Fruit fly (Drosophila melanogaster) whole organism, prepupa: ENCODE results near the gene bark.

Experiments
- Blimp-1 ChIP-seq: fragments of 200-800 bp; sonication (Bioruptor generic); optimal IDR thresholded peaks from 3 replicates; lab custom pipeline; 2017; ENCODE audit warnings: missing biosample characterization, missing genetic modification characterization, mild to moderate bottlenecking, moderate library complexity, missing genetic modification reagents
- CG16779 ChIP-seq: fragments of 200-800 bp; sonication (Bioruptor generic); optimal IDR thresholded peaks from 3 replicates; lab custom pipeline; 2017; ENCODE audit warnings: missing biosample characterization, mild to moderate bottlenecking, missing genetic modification characterization
- CG6808 ChIP-seq: fragments of 200-800 bp; sonication (Bioruptor generic); optimal IDR thresholded peaks from 3 replicates; lab custom pipeline; 2017; ENCODE audit warnings: missing biosample characterization, missing genetic modification characterization, mild to moderate bottlenecking, moderate library complexity, missing genetic modification reagents
- CG8632 ChIP-seq: fragments of 200-800 bp; sonication (Bioruptor generic); optimal IDR thresholded peaks from 3 replicates; lab custom pipeline; 2016; ENCODE audit warnings: missing biosample characterization, missing genetic modification characterization
- Sox102F ChIP-seq: fragments of 200-800 bp; sonication (Bioruptor generic); optimal IDR thresholded peaks from 2 replicates; lab custom pipeline; 2016; ENCODE audit warnings: missing biosample characterization, mild to moderate bottlenecking, missing genetic modification characterization
- acj6 ChIP-seq: fragments of 200-800 bp; sonication (Bioruptor generic); optimal IDR thresholded peaks from 3 replicates; lab custom pipeline; 2016; ENCODE audit warnings: missing biosample characterization, missing genetic modification characterization
- pdm3 ChIP-seq: fragments of 200-800 bp; sonication (Bioruptor generic); optimal IDR thresholded peaks from 3 replicates; lab custom pipeline; 2016; ENCODE audit warnings: missing biosample characterization, missing genetic modification characterization

- TF ChIP-seq pdm3 (GFP tag; lab: Kevin White, UChicago) (no peak), Sox102F (GFP tag; lab: Kevin White, UChicago) (no peak), CG8632 (GFP tag; lab: Kevin White, UChicago) (no peak), CG6808 (GFP tag; lab: Kevin White, UChicago) (no peak), CG16779 (no peak), Blimp-1 (GFP tag; lab: Kevin White, UChicago) (no peak), acj6 (GFP tag; lab: Kevin White, UChicago) (no peak)
Measured at dm6 chr2L:3773624-3773978, 13.4 kb upstream of the bark start.
